Worm (Caenorhabditis elegans) whole organism, early embryonic: ENCODE measurements around the gene inx-8.

Source experiments
- B0310.2 ChIP-seq: sonication (generic microtip); optimal IDR thresholded peaks from 2 replicates; lab custom pipeline; 2016; ENCODE audit warnings: mild to moderate bottlenecking, missing genetic modification characterization, missing compliant biosample characterization
- F13C5.2 ChIP-seq: sonication (generic microtip); optimal IDR thresholded peaks from 2 replicates; lab custom pipeline; 2017; ENCODE audit warnings: mild to moderate bottlenecking, missing genetic modification characterization, inconsistent platforms, missing compliant biosample characterization
- aly-1 ChIP-seq: sonication (generic microtip); optimal IDR thresholded peaks from 2 replicates; lab custom pipeline; 2016; ENCODE audit warnings: missing genetic modification characterization, missing compliant biosample characterization
- ama-1 ChIP-seq: fragments of 150-350 bp; optimal IDR thresholded peaks from 2 replicates; lab custom pipeline; 2014
- ceh-13 ChIP-seq: fragments of 200-800 bp; sonication (Bioruptor generic); optimal IDR thresholded peaks from 2 replicates; lab custom pipeline; 2018; ENCODE audit warnings: mild to moderate bottlenecking, missing genetic modification characterization, missing compliant biosample characterization
- ceh-36 ChIP-seq: sonication (generic microtip); optimal IDR thresholded peaks from 2 replicates; lab custom pipeline; 2016; ENCODE audit warnings: missing genetic modification characterization, inconsistent platforms, missing compliant biosample characterization
- ets-7 ChIP-seq: sonication (generic microtip); optimal IDR thresholded peaks from 2 replicates; lab custom pipeline; 2016; ENCODE audit warnings: missing genotype, missing genetic modification characterization, missing compliant biosample characterization
- flt-1 ChIP-seq: fragments of 200-800 bp; sonication (Bioruptor generic); IDR thresholded peaks from 2 replicates; pipeline ENCODE4 v1.3.6; 2022; ENCODE audit warnings: missing genetic modification characterization, missing compliant biosample characterization
- hmbx-1 ChIP-seq: sonication (generic microtip); optimal IDR thresholded peaks from 2 replicates; lab custom pipeline; 2016; ENCODE audit warnings: mild to moderate bottlenecking, missing genetic modification characterization, missing compliant biosample characterization
- hmg-4 ChIP-seq: fragments of 200-800 bp; sonication (Bioruptor generic); optimal IDR thresholded peaks from 2 replicates; lab custom pipeline; 2018; ENCODE audit warnings: mild to moderate bottlenecking, missing genetic modification characterization, missing compliant biosample characterization
- hnd-1 ChIP-seq: sonication (generic microtip); optimal IDR thresholded peaks from 2 replicates; lab custom pipeline; 2016; ENCODE audit warnings: missing genetic modification characterization, missing compliant biosample characterization
- pes-1 ChIP-seq: fragments of 200-800 bp; sonication (Bioruptor generic); IDR thresholded peaks from 2 replicates; pipeline ENCODE4 v1.3.6; 2022; ENCODE audit warnings: missing genetic modification reagents, missing genetic modification characterization, missing compliant biosample characterization
- scrt-1 ChIP-seq: fragments of 200-800 bp; sonication (Bioruptor generic); IDR thresholded peaks from 2 replicates; pipeline ENCODE4 v1.3.6; 2022; ENCODE audit warnings: missing genetic modification characterization, missing compliant biosample characterization
- sea-1 ChIP-seq: fragments of 200-800 bp; sonication (Bioruptor generic); conservative IDR thresholded peaks from 2 replicates; pipeline ENCODE4 v1.3.6; 2022; ENCODE audit warnings: missing genetic modification characterization, missing compliant biosample characterization
- tbx-11 ChIP-seq: fragments of 200-800 bp; sonication (Bioruptor generic); IDR thresholded peaks from 2 replicates; pipeline ENCODE4 v1.3.6; 2022; ENCODE audit warnings: missing genetic modification characterization, missing compliant biosample characterization
- tbx-37 ChIP-seq: fragments of 200-800 bp; sonication (Bioruptor generic); conservative IDR thresholded peaks from 2 replicates; pipeline ENCODE4 v1.3.6; 2022; ENCODE audit warnings: missing genetic modification reagents, missing genetic modification characterization, missing compliant biosample characterization
- tra-4 ChIP-seq: sonication (generic microtip); optimal IDR thresholded peaks from 2 replicates; lab custom pipeline; 2017; ENCODE audit warnings: missing genetic modification characterization, missing compliant biosample characterization

The inx-8 gene

ce11 chrIV:11694143-11694542 is 20.5 kb downstream of the inx-8 start, which contains the start of gene ZK792.7:
ZK792.7 (plus strand) TSS chrIV:11694443.
- TF ChIP-seq pes-1 (GFP tag; lab: Robert Waterston, UW) (no peak), hmg-4 (GFP tag; lab: Kevin White, UChicago) (no peak), ceh-13 (GFP tag; lab: Kevin White, UChicago) (no peak), tbx-11 (GFP tag; lab: Robert Waterston, UW) (no peak), ceh-36 (tag; lab: Kevin White, UChicago) (no peak), B0310.2 (tag; lab: Kevin White, UChicago) (no peak), hmbx-1 (tag; lab: Kevin White, UChicago) (no peak)

ce11 chrIV:11695634-11696033 is 22.0 kb downstream of the inx-8 start:
- TF ChIP-seq hmg-4 (GFP tag; lab: Kevin White, UChicago) (no peak), ceh-13 (GFP tag; lab: Kevin White, UChicago) (no peak), ceh-36 (tag; lab: Kevin White, UChicago) (no peak), ama-1 (lab: Kevin White, UChicago) (no peak), flt-1 (GFP tag; lab: Robert Waterston, UW) (no peak), tbx-37 (GFP tag; lab: Robert Waterston, UW) (no peak), scrt-1 (GFP tag; lab: Robert Waterston, UW) (no peak)

ce11 chrIV:11697514-11697913 is 23.9 kb downstream of the inx-8 start:
- no peak for TF ChIP-seq F13C5.2 (tag; lab: Kevin White, UChicago)
- no peak for TF ChIP-seq hmg-4 (GFP tag; lab: Kevin White, UChicago)
- TF ChIP-seq ama-1 (lab: Kevin White, UChicago), result no peak
- no peak for TF ChIP-seq aly-1 (tag; lab: Kevin White, UChicago)
- no peak for TF ChIP-seq sea-1
- TF ChIP-seq ceh-36 (tag; lab: Kevin White, UChicago), result no peak
- TF ChIP-seq tbx-11 (GFP tag; lab: Robert Waterston, UW), result no peak
- no peak for TF ChIP-seq B0310.2 (tag; lab: Kevin White, UChicago)
- no peak for TF ChIP-seq scrt-1 (GFP tag; lab: Robert Waterston, UW)
- TF ChIP-seq pes-1 (GFP tag; lab: Robert Waterston, UW), result no peak
- no peak for TF ChIP-seq hnd-1

- TF ChIP-seq hnd-1 (no peak), ama-1 (lab: Kevin White, UChicago) (no peak), tra-4 (tag; lab: Kevin White, UChicago) (no peak), aly-1 (tag; lab: Kevin White, UChicago) (no peak), pes-1 (GFP tag; lab: Robert Waterston, UW) (no peak), tbx-11 (GFP tag; lab: Robert Waterston, UW) (no peak), ceh-36 (tag; lab: Kevin White, UChicago) (no peak), ceh-13 (GFP tag; lab: Kevin White, UChicago) (no peak), flt-1 (GFP tag; lab: Robert Waterston, UW) (no peak), ets-7 (tag; lab: Kevin White, UChicago) (no peak), tbx-37 (GFP tag; lab: Robert Waterston, UW) (no peak), F13C5.2 (tag; lab: Kevin White, UChicago) (no peak), hmbx-1 (tag; lab: Kevin White, UChicago) (no peak), B0310.2 (tag; lab: Kevin White, UChicago) (no peak), scrt-1 (GFP tag; lab: Robert Waterston, UW) (no peak), hmg-4 (GFP tag; lab: Kevin White, UChicago) (no peak), sea-1 (no peak)
These were observed 26.5 kb downstream of the inx-8 start for ce11 chrIV:11700100-11700499.

ce11 chrIV:11700752-11701151 is 27.1 kb downstream of the inx-8 start, which contains the start of gene dpy-20:
dpy-20 (minus strand) TSS chrIV:11700852.
- no peak for TF ChIP-seq aly-1 (tag; lab: Kevin White, UChicago)
- TF ChIP-seq B0310.2 (tag; lab: Kevin White, UChicago), result no peak
- no peak for TF ChIP-seq F13C5.2 (tag; lab: Kevin White, UChicago)
- TF ChIP-seq hnd-1, result no peak
- no peak for TF ChIP-seq ama-1 (lab: Kevin White, UChicago)
- TF ChIP-seq hmg-4 (GFP tag; lab: Kevin White, UChicago), result no peak

- no peak for TF ChIP-seq B0310.2 (tag; lab: Kevin White, UChicago)
- TF ChIP-seq hnd-1, result no peak
- no peak for TF ChIP-seq ceh-13 (GFP tag; lab: Kevin White, UChicago)
- no peak for TF ChIP-seq pes-1 (GFP tag; lab: Robert Waterston, UW)
- no peak for TF ChIP-seq hmbx-1 (tag; lab: Kevin White, UChicago)
- TF ChIP-seq F13C5.2 (tag; lab: Kevin White, UChicago), result no peak
- no peak for TF ChIP-seq tbx-37 (GFP tag; lab: Robert Waterston, UW)
- no peak for TF ChIP-seq scrt-1 (GFP tag; lab: Robert Waterston, UW)
- no peak for TF ChIP-seq sea-1
- no peak for TF ChIP-seq ceh-36 (tag; lab: Kevin White, UChicago)
- no peak for TF ChIP-seq ets-7 (tag; lab: Kevin White, UChicago)
- no peak for TF ChIP-seq aly-1 (tag; lab: Kevin White, UChicago)
- no peak for TF ChIP-seq flt-1 (GFP tag; lab: Robert Waterston, UW)
- TF ChIP-seq tbx-11 (GFP tag; lab: Robert Waterston, UW), result no peak
- TF ChIP-seq ama-1 (lab: Kevin White, UChicago), result no peak
- no peak for TF ChIP-seq hmg-4 (GFP tag; lab: Kevin White, UChicago)
- TF ChIP-seq tra-4 (tag; lab: Kevin White, UChicago), result no peak
These were observed 28.2 kb downstream of the inx-8 start for ce11 chrIV:11701878-11702277.

- no peak for TF ChIP-seq aly-1 (tag; lab: Kevin White, UChicago)
- no peak for TF ChIP-seq F13C5.2 (tag; lab: Kevin White, UChicago)
- no peak for TF ChIP-seq ama-1 (lab: Kevin White, UChicago)
- TF ChIP-seq hnd-1, result no peak
- no peak for TF ChIP-seq ets-7 (tag; lab: Kevin White, UChicago)
- TF ChIP-seq ceh-13 (GFP tag; lab: Kevin White, UChicago), result no peak
- no peak for TF ChIP-seq tbx-37 (GFP tag; lab: Robert Waterston, UW)
- no peak for TF ChIP-seq ceh-36 (tag; lab: Kevin White, UChicago)
These were observed 30.1 kb downstream of the inx-8 start, which contains the start of the genes T22B3.3 and alg-3 for ce11 chrIV:11703685-11704296. T22B3.3 (minus strand) TSS chrIV:11703785. alg-3 (plus strand) TSS chrIV:11704246.
